Worm (Caenorhabditis elegans): ENCODE measurements around the gene Y39A3A.3.

Y39A3A.3 gene

ce11 chrIII:2100842-2101241 lies 32.7 kb upstream of the Y39A3A.3 start:
- TF ChIP-seq nhr-25 (tag; optimal IDR thresholded peaks at IDR 0.05; ENCODE audit: borderline replicate concordance, insufficient read depth), result no peak
- TF ChIP-seq ceh-28 (tag; optimal IDR thresholded peaks at IDR 0.05), result peak; percentile 71
- no peak for TF ChIP-seq spr-3 (GFP tag; optimal IDR thresholded peaks at IDR 0.05)
- TF ChIP-seq F26F4.8 (GFP tag; conservative IDR thresholded peaks at IDR 0.05), result no peak
- TF ChIP-seq daf-8 (GFP tag; IDR thresholded peaks at IDR 0.05), result no peak
- peak; percentile 56 for TF ChIP-seq dmd-6 (GFP tag; IDR thresholded peaks at IDR 0.05)
- TF ChIP-seq F49E8.2 (tag; optimal IDR thresholded peaks at IDR 0.05; ENCODE audit: borderline replicate concordance), result no peak
- peak; percentile 90 for TF ChIP-seq hmg-1.1 (GFP tag; IDR thresholded peaks at IDR 0.05)
- no peak for TF ChIP-seq snpc-4 (tag; optimal IDR thresholded peaks at IDR 0.05)
- peak; percentile 71 for TF ChIP-seq hlh-30 (tag; optimal IDR thresholded peaks at IDR 0.05; ENCODE audit: insufficient read depth)
- peak; percentile 67 for TF ChIP-seq lin-13 (GFP tag; optimal IDR thresholded peaks at IDR 0.05)
- TF ChIP-seq mep-1 (tag; optimal IDR thresholded peaks at IDR 0.05), result peak; percentile 77
- TF ChIP-seq egl-27 (tag; optimal IDR thresholded peaks at IDR 0.05), result no peak
- no peak for TF ChIP-seq madf-5 (GFP tag; IDR thresholded peaks at IDR 0.05)
- no peak for TF ChIP-seq Y48G9A.11 (GFP tag; IDR thresholded peaks at IDR 0.05)
- TF ChIP-seq dpl-1 (GFP tag; optimal IDR thresholded peaks at IDR 0.05), result peak; percentile 24
- no peak for TF ChIP-seq tra-1 (GFP tag; IDR thresholded peaks at IDR 0.05)
- peak in 1 of 2 experiments; percentile 66 for TF ChIP-seq mdl-1 (tag; optimal IDR thresholded peaks at IDR 0.05)
- TF ChIP-seq unc-62 (GFP tag; optimal IDR thresholded peaks at IDR 0.05 in 1 of 2), result no peak
- TF ChIP-seq unc-62 (tag; optimal IDR thresholded peaks at IDR 0.05), result no peak
- TF ChIP-seq pqm-1 (tag; optimal IDR thresholded peaks at IDR 0.05), result no peak
- TF ChIP-seq daf-19 (GFP tag; conservative IDR thresholded peaks at IDR 0.05), result no peak
- no peak for TF ChIP-seq gei-8 (GFP tag; optimal IDR thresholded peaks at IDR 0.05)
- TF ChIP-seq aly-2 (tag; optimal IDR thresholded peaks at IDR 0.05), result no peak
- TF ChIP-seq lim-7 (GFP tag; IDR thresholded peaks at IDR 0.05), result no peak
- no peak; the same call in 1 of the 2 replicates for TF ChIP-seq arid-1 (GFP tag; conservative IDR thresholded peaks at IDR 0.05)
- no peak for TF ChIP-seq ceh-32 (tag; optimal IDR thresholded peaks at IDR 0.05; ENCODE audit: poor library complexity)
- TF ChIP-seq pha-4 (GFP tag; IDR thresholded peaks at IDR 0.05), result no peak
- TF ChIP-seq pha-4 (tag; optimal IDR thresholded peaks at IDR 0.05), result no peak
- TF ChIP-seq nhr-111 (GFP tag; optimal IDR thresholded peaks at IDR 0.05), result no peak
- TF ChIP-seq cey-2 (tag; optimal IDR thresholded peaks at IDR 0.05; ENCODE audit: borderline replicate concordance, insufficient read depth), result no peak
- TF ChIP-seq ceh-20 (GFP tag; IDR thresholded peaks at IDR 0.05), result 0 out of 2 replicates have a peak, but pooled peaks have one; percentile 27
- no peak for TF ChIP-seq Y75B8A.6 (GFP tag; IDR thresholded peaks at IDR 0.05)
- no peak for TF ChIP-seq saeg-2 (GFP tag; IDR thresholded peaks at IDR 0.05)
- no peak for TF ChIP-seq ztf-11 (tag; optimal IDR thresholded peaks at IDR 0.05)
- TF ChIP-seq hif-1 (tag; optimal IDR thresholded peaks at IDR 0.05), result peak; percentile 5 to 71
- TF ChIP-seq nhr-10 (tag; optimal IDR thresholded peaks at IDR 0.05), result no peak
- peak; percentile 59 for TF ChIP-seq nhr-48 (tag; optimal IDR thresholded peaks at IDR 0.05)
- TF ChIP-seq vab-7 (GFP tag; IDR thresholded peaks at IDR 0.05), result peak; percentile 45
- peak; percentile 79 for TF ChIP-seq fkh-10 (GFP tag; optimal IDR thresholded peaks at IDR 0.05)
- no peak for TF ChIP-seq sdz-12 (GFP tag; optimal IDR thresholded peaks at IDR 0.05)
- peak; percentile 44; the same call in 1 of the 2 replicates for TF ChIP-seq php-3 (GFP tag; IDR thresholded peaks at IDR 0.05)
- TF ChIP-seq lsy-2 (tag; optimal IDR thresholded peaks at IDR 0.05), result peak; percentile 33 to 77
- TF ChIP-seq ztf-7 (tag; optimal IDR thresholded peaks at IDR 0.05), result no peak
- TF ChIP-seq unc-39 (tag; optimal IDR thresholded peaks at IDR 0.05), result no peak
- no peak for TF ChIP-seq F10B5.3 (tag; optimal IDR thresholded peaks at IDR 0.05)
- no peak for TF ChIP-seq zfp-3 (GFP tag; conservative IDR thresholded peaks at IDR 0.05)
- peak; percentile 66 for TF ChIP-seq T26A8.4 (GFP tag; IDR thresholded peaks at IDR 0.05)
- no peak for TF ChIP-seq dmd-8 (GFP tag; IDR thresholded peaks at IDR 0.05)
- TF ChIP-seq ceh-62 (tag; optimal IDR thresholded peaks at IDR 0.05), result no peak
- TF ChIP-seq zip-2 (tag; optimal IDR thresholded peaks at IDR 0.05), result no peak
- TF ChIP-seq nhr-41 (GFP tag; IDR thresholded peaks at IDR 0.05), result no peak
